Fruit fly (Drosophila melanogaster): ENCODE data around the gene FarO.

FarO gene

dm6 chrX:2180750-2181261 lies 22.9 kb downstream of the FarO start, which contains the start of gene pn:
pn (plus strand) TSS chrX:2181211.
- no peak for TF ChIP-seq Awh (GFP tag; IDR thresholded peaks at IDR 0.05)
- TF ChIP-seq Dref (GFP tag; IDR thresholded peaks at IDR 0.05), result peak; percentile 62
- TF ChIP-seq CG9797 (GFP tag; optimal IDR thresholded peaks at IDR 0.05), result no peak
- TF ChIP-seq tll (GFP tag; optimal IDR thresholded peaks at IDR 0.05), result no peak
- TF ChIP-seq CG3847 (GFP tag; IDR thresholded peaks at IDR 0.05), result no peak
- TF ChIP-seq CG11695 (GFP tag; IDR thresholded peaks at IDR 0.05), result no peak
- TF ChIP-seq CG1792 (GFP tag; optimal IDR thresholded peaks at IDR 0.05), result no peak
- TF ChIP-seq so (GFP tag; IDR thresholded peaks at IDR 0.05), result no peak
- TF ChIP-seq Xrp1 (GFP tag; IDR thresholded peaks at IDR 0.05), result no peak
- no peak for TF ChIP-seq sim (GFP tag; IDR thresholded peaks at IDR 0.05)
- TF ChIP-seq onecut (GFP tag; IDR thresholded peaks at IDR 0.05), result peak; percentile 6; the same call in 1 of the 2 replicates
- 0 out of 4 replicates have a peak, but pooled peaks have one; percentile 22 for TF ChIP-seq chinmo (GFP tag; IDR thresholded peaks at IDR 0.05; ENCODE audit: partially characterized antibody)
- TF ChIP-seq cas (GFP tag; IDR thresholded peaks at IDR 0.05), result no peak
- no peak for TF ChIP-seq sd (tag; optimal IDR thresholded peaks at IDR 0.05)
- TF ChIP-seq knrl (GFP tag; IDR thresholded peaks at IDR 0.05; ENCODE audit: partially characterized antibody), result no peak
- no peak for TF ChIP-seq CG15479 (GFP tag; optimal IDR thresholded peaks at IDR 0.05)
- no peak for TF ChIP-seq danr (GFP tag; IDR thresholded peaks at IDR 0.05)
- TF ChIP-seq sima (GFP tag; optimal IDR thresholded peaks at IDR 0.05), result no peak
- peak; percentile 80 for TF ChIP-seq Sry-β (GFP tag; optimal IDR thresholded peaks at IDR 0.05)
- peak; percentile 32; the same call in 1 of the 2 replicates for TF ChIP-seq CG13287 (GFP tag; IDR thresholded peaks at IDR 0.05; ENCODE audit: partially characterized antibody)
- no peak for TF ChIP-seq Rx (GFP tag; IDR thresholded peaks at IDR 0.05)
- no peak for TF ChIP-seq Trl (optimal IDR thresholded peaks at IDR 0.05)
- TF ChIP-seq Trl (GFP tag; optimal IDR thresholded peaks at IDR 0.05), result no peak
- TF ChIP-seq CG1603 (tag; optimal IDR thresholded peaks at IDR 0.05), result no peak
- no peak for TF ChIP-seq h (optimal IDR thresholded peaks at IDR 0.05)
- no peak for TF ChIP-seq CG17612 (GFP tag; IDR thresholded peaks at IDR 0.05)
- TF ChIP-seq CG9817 (tag; optimal IDR thresholded peaks at IDR 0.05), result no peak
- no peak for TF ChIP-seq CG12219 (GFP tag; optimal IDR thresholded peaks at IDR 0.05)
- no peak for TF ChIP-seq Six4 (GFP tag; optimal IDR thresholded peaks at IDR 0.05)
- no peak for TF ChIP-seq Atf-2 (GFP tag; optimal IDR thresholded peaks at IDR 0.05)
- TF ChIP-seq CG43689 (GFP tag; IDR thresholded peaks at IDR 0.05), result no peak
- no peak for TF ChIP-seq kay (GFP tag; optimal IDR thresholded peaks at IDR 0.05)
- no peak for TF ChIP-seq Mrtf (GFP tag; IDR thresholded peaks at IDR 0.05)
- no peak for TF ChIP-seq aop (GFP tag; IDR thresholded peaks at IDR 0.05)
- no peak for TF ChIP-seq disco-r (GFP tag; optimal IDR thresholded peaks at IDR 0.05)
- TF ChIP-seq exex (tag; optimal IDR thresholded peaks at IDR 0.05), result no peak
- no peak for TF ChIP-seq crc (GFP tag; optimal IDR thresholded peaks at IDR 0.05)
- no peak for TF ChIP-seq CG6791 (GFP tag; IDR thresholded peaks at IDR 0.05; ENCODE audit: partially characterized antibody)
- no peak for TF ChIP-seq Vsx1 (GFP tag; optimal IDR thresholded peaks at IDR 0.05)
- TF ChIP-seq prd (optimal IDR thresholded peaks at IDR 0.05), result no peak
- TF ChIP-seq prd (GFP tag; IDR thresholded peaks at IDR 0.05), result no peak
- no peak for TF ChIP-seq CG8944 (GFP tag; optimal IDR thresholded peaks at IDR 0.05)
- TF ChIP-seq Doc2 (GFP tag; IDR thresholded peaks at IDR 0.05), result no peak
- TF ChIP-seq shn (GFP tag; optimal IDR thresholded peaks at IDR 0.05), result no peak
- TF ChIP-seq ara (GFP tag; IDR thresholded peaks at IDR 0.05), result no peak
- TF ChIP-seq trem (tag; optimal IDR thresholded peaks at IDR 0.05), result peak; percentile 0
- no peak for TF ChIP-seq Hmr (GFP tag; optimal IDR thresholded peaks at IDR 0.05)
- TF ChIP-seq pfk (GFP tag; optimal IDR thresholded peaks at IDR 0.05), result no peak
- TF ChIP-seq slp2 (GFP tag; optimal IDR thresholded peaks at IDR 0.05), result no peak
- TF ChIP-seq CG12744 (GFP tag; optimal IDR thresholded peaks at IDR 0.05), result no peak
- peak; percentile 20; the same call in 1 of the 2 replicates for TF ChIP-seq amos (GFP tag; IDR thresholded peaks at IDR 0.05; ENCODE audit: partially characterized antibody)
- TF ChIP-seq odd (GFP tag; optimal IDR thresholded peaks at IDR 0.05), result no peak
